Fruit fly (Drosophila melanogaster) whole organism, embryonic: ENCODE data around the gene mtsh.

Experiments used
- Atf-2 ChIP-seq: fragments of 200-800 bp; sonication (Bioruptor generic); optimal IDR thresholded peaks from 2 replicates; lab custom pipeline; 2016; ENCODE audit warnings: missing biosample characterization, missing genetic modification characterization
- C15 ChIP-seq: fragments of 200-800 bp; sonication (Bioruptor generic); IDR thresholded peaks from 3 replicates; pipeline ENCODE4 v1.3.6; 2022; ENCODE audit warnings: missing biosample characterization, missing genetic modification characterization
- CG18476 ChIP-seq: fragments of 200-800 bp; sonication (Bioruptor generic); optimal IDR thresholded peaks from 2 replicates; lab custom pipeline; 2016; ENCODE audit warnings: missing biosample characterization, mild to moderate bottlenecking, missing genetic modification characterization
- CG2712 ChIP-seq: fragments of 200-800 bp; optimal IDR thresholded peaks from 3 replicates; lab custom pipeline; 2019; ENCODE audit warnings: missing biosample characterization, mild to moderate bottlenecking, missing genetic modification characterization, moderate library complexity
- CG31365 ChIP-seq: fragments of 200-800 bp; sonication (Bioruptor generic); optimal IDR thresholded peaks from 2 replicates; lab custom pipeline; 2018; ENCODE audit warnings: missing biosample characterization, mild to moderate bottlenecking, missing genetic modification characterization
- Dll ChIP-seq: fragments of 200-800 bp; sonication (Bioruptor generic); IDR thresholded peaks from 4 replicates; pipeline ENCODE4 v1.3.6; 2022; ENCODE audit warnings: missing biosample characterization, missing genetic modification characterization; ENCODE audit not compliant: partially characterized antibody
- Hey ChIP-seq: fragments of 200-800 bp; sonication (Bioruptor generic); optimal IDR thresholded peaks from 3 replicates; lab custom pipeline; 2018; ENCODE audit warnings: missing biosample characterization, mild to moderate bottlenecking, missing genetic modification characterization
- dpn ChIP-seq, 2 experiments: fragments of 200-800 bp; sonication (Bioruptor generic); optimal IDR thresholded peaks; 3 replicates each; lab custom pipeline; 2016; ENCODE audit warnings: missing biosample characterization in 2 of 2, missing genetic modification characterization in 2 of 2
- fu2 ChIP-seq: fragments of 200-800 bp; sonication (Bioruptor generic); optimal IDR thresholded peaks from 2 replicates; lab custom pipeline; 2016; ENCODE audit warnings: missing biosample characterization, missing genetic modification characterization
- stc ChIP-seq: fragments of 200-800 bp; sonication (Bioruptor generic); IDR thresholded peaks from 2 replicates; pipeline ENCODE4 v1.3.6; 2022; ENCODE audit warnings: missing biosample characterization, missing genetic modification characterization

- TF ChIP-seq CG2712 (tag; lab: Kevin White, UChicago) = no peak
- TF ChIP-seq fu2 (GFP tag; lab: Kevin White, UChicago) = no peak
- no peak for TF ChIP-seq stc (GFP tag; lab: Robert Waterston, UW)
- no peak for TF ChIP-seq Hey
- no peak for TF ChIP-seq Dll
- TF ChIP-seq CG18476 (GFP tag; lab: Kevin White, UChicago) = no peak
- no peak for TF ChIP-seq dpn (GFP tag; optimal IDR thresholded peaks at IDR 0.05; lab: Kevin White, UChicago)
- TF ChIP-seq CG31365 = no peak
- TF ChIP-seq C15 (GFP tag; lab: Robert Waterston, UW) = no peak
- TF ChIP-seq Atf-2 (GFP tag; lab: Kevin White, UChicago) = no peak
Measured at dm6 chr2L:8333624-8334023, 13.9 kb upstream of the mtsh start.
